Fruit fly (Drosophila melanogaster): Measurements from ENCODE around the gene PrBP.

The PrBP gene

dm6 chr2L:8716383-8716782 lies 30.6 kb upstream of the PrBP start:
- TF ChIP-seq grn (GFP tag; optimal IDR thresholded peaks at IDR 0.05): peak; percentile 44
- peak; percentile 73 for TF ChIP-seq exex (tag; optimal IDR thresholded peaks at IDR 0.05)
- TF ChIP-seq Med (GFP tag): peak; percentile 5
- TF ChIP-seq mirr (GFP tag; optimal IDR thresholded peaks at IDR 0.05): peak; percentile 7
- TF ChIP-seq NFAT (GFP tag; IDR thresholded peaks at IDR 0.05): peak; percentile 21; the same call in 1 of the 2 replicates
- no peak for TF ChIP-seq Gug (GFP tag; IDR thresholded peaks at IDR 0.05)
- peak; percentile 14 for TF ChIP-seq sug (tag; optimal IDR thresholded peaks at IDR 0.05)
- no peak for TF ChIP-seq CG33557 (GFP tag; optimal IDR thresholded peaks at IDR 0.05)
- TF ChIP-seq ham (GFP tag; IDR thresholded peaks at IDR 0.05): no peak
- TF ChIP-seq CG10366 (GFP tag; IDR thresholded peaks at IDR 0.05): no peak
- TF ChIP-seq CG9797 (GFP tag; optimal IDR thresholded peaks at IDR 0.05): no peak
- peak; percentile 29 for TF ChIP-seq sd (tag; optimal IDR thresholded peaks at IDR 0.05)

DNA sequence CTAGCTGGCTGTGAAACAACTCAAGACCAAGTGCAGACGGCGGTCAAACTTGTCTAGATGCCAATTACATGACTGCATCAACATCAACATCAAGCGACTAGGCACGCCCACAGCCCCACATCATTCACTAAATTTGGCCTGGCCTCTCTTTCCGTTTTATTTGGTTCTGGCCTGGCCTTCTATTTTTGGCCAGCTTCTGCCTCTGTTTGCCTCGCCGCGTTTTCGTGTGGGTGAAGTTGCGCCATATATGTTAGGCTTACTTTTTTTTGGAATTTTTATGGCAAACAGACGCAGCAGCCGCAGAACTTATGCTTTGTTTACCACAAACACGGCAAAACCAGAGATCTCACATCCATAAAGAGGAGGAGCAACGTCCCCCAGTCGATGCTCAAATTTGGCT lies 29.7 kb upstream of the PrBP start:
- peak; percentile 37 for TF ChIP-seq CG13894 (tag; optimal IDR thresholded peaks at IDR 0.05)
- TF ChIP-seq CG12104 (GFP tag; optimal IDR thresholded peaks at IDR 0.05): no peak
- no peak for TF ChIP-seq CG4328 (GFP tag; optimal IDR thresholded peaks at IDR 0.05)
- no peak for TF ChIP-seq Ravus (GFP tag; IDR thresholded peaks at IDR 0.05)
- TF ChIP-seq nerfin-2 (GFP tag; IDR thresholded peaks at IDR 0.05; ENCODE audit: partially characterized antibody): no peak
- TF ChIP-seq CG12071 (GFP tag; optimal IDR thresholded peaks at IDR 0.05): no peak
- peak; percentile 30 for TF ChIP-seq twi (tag; optimal IDR thresholded peaks at IDR 0.05)
- no peak for TF ChIP-seq shn (GFP tag; optimal IDR thresholded peaks at IDR 0.05)
- TF ChIP-seq ro (GFP tag; IDR thresholded peaks at IDR 0.05): no peak
- TF ChIP-seq CG2120 (GFP tag; optimal IDR thresholded peaks at IDR 0.05): no peak
- no peak for TF ChIP-seq CG16815 (GFP tag; optimal IDR thresholded peaks at IDR 0.05)
- TF ChIP-seq CG2712 (tag; optimal IDR thresholded peaks at IDR 0.05): no peak
- TF ChIP-seq CG10462 (GFP tag; optimal IDR thresholded peaks at IDR 0.05): no peak
- TF ChIP-seq chinmo (GFP tag; IDR thresholded peaks at IDR 0.05; ENCODE audit: partially characterized antibody): 0 out of 4 replicates have a peak, but pooled peaks have one; percentile 68
- TF ChIP-seq tx (GFP tag; optimal IDR thresholded peaks at IDR 0.05): no peak
- 0 out of 2 replicates have a peak, but pooled peaks have one; percentile 15 for TF ChIP-seq aop (GFP tag; IDR thresholded peaks at IDR 0.05)
- TF ChIP-seq CG11093 (GFP tag; IDR thresholded peaks at IDR 0.05): no peak
- no peak for TF ChIP-seq CG7372 (GFP tag; IDR thresholded peaks at IDR 0.05)
- no peak for TF ChIP-seq CG11695 (GFP tag; IDR thresholded peaks at IDR 0.05)
- no peak for TF ChIP-seq CG12236 (GFP tag; optimal IDR thresholded peaks at IDR 0.05)
- TF ChIP-seq CG8281 (tag; optimal IDR thresholded peaks at IDR 0.05): no peak
- peak in 1 of 2 experiments; percentile 6 for TF ChIP-seq Eip74EF (GFP tag; optimal IDR thresholded peaks at IDR 0.05)
- TF ChIP-seq PHDP (tag; optimal IDR thresholded peaks at IDR 0.05): no peak
- no peak for TF ChIP-seq repo (GFP tag; optimal IDR thresholded peaks at IDR 0.05)
- TF ChIP-seq gcm (GFP tag; optimal IDR thresholded peaks at IDR 0.05): no peak
- peak; percentile 92 for TF ChIP-seq sd (tag; optimal IDR thresholded peaks at IDR 0.05)
- no peak for TF ChIP-seq Bdp1 (GFP tag; optimal IDR thresholded peaks at IDR 0.05)
- TF ChIP-seq sr (GFP tag; IDR thresholded peaks at IDR 0.05): peak; percentile 95
- TF ChIP-seq danr (GFP tag; IDR thresholded peaks at IDR 0.05): no peak
- no peak for TF ChIP-seq dmrt11E (tag; optimal IDR thresholded peaks at IDR 0.05)
- TF ChIP-seq fru (optimal IDR thresholded peaks at IDR 0.05): no peak
- no peak for TF ChIP-seq al (GFP tag; IDR thresholded peaks at IDR 0.05)
- no peak for TF ChIP-seq dpn (GFP tag; optimal IDR thresholded peaks at IDR 0.05)
- TF ChIP-seq CG12769 (tag; optimal IDR thresholded peaks at IDR 0.05): peak; percentile 43
- TF ChIP-seq fd64A (GFP tag; optimal IDR thresholded peaks at IDR 0.05): no peak
- TF ChIP-seq eve (GFP tag; optimal IDR thresholded peaks at IDR 0.05): no peak
- TF ChIP-seq CG43689 (GFP tag; IDR thresholded peaks at IDR 0.05): no peak
- no peak for TF ChIP-seq zen (tag; optimal IDR thresholded peaks at IDR 0.05)
- TF ChIP-seq GATAe (GFP tag; conservative IDR thresholded peaks at IDR 0.05): no peak
- no peak for TF ChIP-seq unc-4 (GFP tag; IDR thresholded peaks at IDR 0.05; ENCODE audit: partially characterized antibody)

All from whole organism, embryonic.